Worm (Caenorhabditis elegans) whole organism, late embryonic: Measurements from ENCODE around the gene F54D5.2.

Experiments used
- F13H6.1 ChIP-seq: sonication (generic microtip); optimal IDR thresholded peaks from 2 replicates; lab custom pipeline; 2016; ENCODE audit warnings: missing genetic modification characterization, missing compliant biosample characterization
- ama-1 ChIP-seq: fragments of 150-350 bp; optimal IDR thresholded peaks from 2 replicates; lab custom pipeline; 2014
- ceh-9 ChIP-seq: sonication (generic microtip); optimal IDR thresholded peaks from 2 replicates; lab custom pipeline; 2016; ENCODE audit warnings: mild to moderate bottlenecking, missing genetic modification characterization, inconsistent platforms, missing compliant biosample characterization
- fax-1 ChIP-seq: sonication (generic microtip); optimal IDR thresholded peaks from 2 replicates; lab custom pipeline; 2016; ENCODE audit warnings: missing genotype, missing genetic modification characterization, missing compliant biosample characterization
- fkh-10 ChIP-seq: fragments of 150-350 bp; optimal IDR thresholded peaks from 2 replicates; lab custom pipeline; 2014; ENCODE audit warnings: missing biosample characterization, missing genetic modification reagents, missing genetic modification characterization
- fkh-6 ChIP-seq: sonication (generic microtip); optimal IDR thresholded peaks from 2 replicates; lab custom pipeline; 2016; ENCODE audit warnings: missing genetic modification characterization, missing compliant biosample characterization
- nhr-232 ChIP-seq: sonication (generic microtip); optimal IDR thresholded peaks from 2 replicates; lab custom pipeline; 2016; ENCODE audit warnings: missing genetic modification characterization, missing compliant biosample characterization
- odd-2 ChIP-seq: sonication (generic microtip); optimal IDR thresholded peaks from 2 replicates; lab custom pipeline; 2017; ENCODE audit warnings: antibody characterized with exemption, mild to moderate bottlenecking, missing genetic modification characterization, missing compliant biosample characterization
- pqm-1 ChIP-seq: sonication (generic microtip); optimal IDR thresholded peaks from 2 replicates; lab custom pipeline; 2016; ENCODE audit warnings: missing genetic modification characterization, missing compliant biosample characterization
- unc-86 ChIP-seq: sonication (generic microtip); optimal IDR thresholded peaks from 2 replicates; lab custom pipeline; 2016; ENCODE audit warnings: missing genetic modification characterization, missing compliant biosample characterization

ce11 chrII:11533716-11534115 is 39.3 kb upstream of the F54D5.2 start, which contains the start of gene mdt-8:
- TF ChIP-seq fax-1 (no peak), fkh-10 (GFP tag; lab: Kevin White, UChicago) (no peak), unc-86 (tag; lab: Kevin White, UChicago) (no peak), pqm-1 (tag; lab: Kevin White, UChicago) (no peak), ama-1 (lab: Kevin White, UChicago) (no peak), odd-2 (tag; lab: Kevin White, UChicago) (no peak), F13H6.1 (tag; lab: Kevin White, UChicago) (no peak), ceh-9 (tag; lab: Kevin White, UChicago) (no peak), nhr-232 (tag; lab: Kevin White, UChicago) (no peak), fkh-6 (tag; lab: Kevin White, UChicago) (no peak)
